Worm (Caenorhabditis elegans) whole organism, L1 larva: ENCODE data around the gene srh-39.

ENCODE experiments used
- dpl-1 ChIP-seq, 3 experiments: fragments of 150-350 bp in 2 of 3; sonication (generic microtip) in 1 of 3; optimal IDR thresholded peaks; 2 replicates each; lab custom pipeline; 2014 to 2017; ENCODE audit warnings: missing biosample characterization in 3 of 3, missing genetic modification characterization in 3 of 3, missing genetic modification reagents in 3 of 3
- efl-3 ChIP-seq: fragments of 200-800 bp; sonication (Bioruptor generic); optimal IDR thresholded peaks from 2 replicates; lab custom pipeline; 2018; ENCODE audit warnings: mild to moderate bottlenecking, missing genetic modification characterization, missing compliant biosample characterization
- nhr-28 ChIP-seq: fragments of 150-350 bp; optimal IDR thresholded peaks from 2 replicates; lab custom pipeline; 2014; ENCODE audit warnings: missing biosample characterization, missing genetic modification characterization
- rnt-1 ChIP-seq: sonication (generic microtip); optimal IDR thresholded peaks from 2 replicates; lab custom pipeline; 2016; ENCODE audit warnings: mild to moderate bottlenecking, missing genetic modification characterization, moderate library complexity, missing compliant biosample characterization
- unc-30 ChIP-seq: sonication (generic microtip); optimal IDR thresholded peaks from 2 replicates; lab custom pipeline; 2017; ENCODE audit warnings: missing biosample characterization, missing genetic modification characterization

ce11 chrII:7736725-7737124, 28.6 kb downstream of the srh-39 start:
- no peak for TF ChIP-seq nhr-28 (tag; lab: Kevin White, UChicago)
- no peak for TF ChIP-seq dpl-1 (GFP tag; optimal IDR thresholded peaks at IDR 0.05; lab: Kevin White, UChicago)
- TF ChIP-seq unc-30 (tag; lab: Kevin White, UChicago) = no peak
- TF ChIP-seq efl-3 = no peak
- TF ChIP-seq rnt-1 (tag; lab: Kevin White, UChicago) = no peak
